Worm (Caenorhabditis elegans) whole organism, midembryonic: ENCODE measurements around the gene C14C11.4.

ENCODE experiments used
- T22C8.4 ChIP-seq: fragments of 200-800 bp; sonication (Bioruptor generic); IDR thresholded peaks from 2 replicates; pipeline ENCODE4 v1.3.6; 2022; ENCODE audit warnings: missing genetic modification characterization, missing compliant biosample characterization
- cog-1 ChIP-seq: sonication (generic microtip); optimal IDR thresholded peaks from 2 replicates; lab custom pipeline; 2016; ENCODE audit warnings: missing genetic modification characterization, missing compliant biosample characterization
- flt-1 ChIP-seq: fragments of 200-800 bp; sonication (Bioruptor generic); IDR thresholded peaks from 2 replicates; pipeline ENCODE4 v1.3.6; 2022; ENCODE audit warnings: missing genetic modification characterization, missing compliant biosample characterization
- klf-2 ChIP-seq: fragments of 200-800 bp; sonication (Bioruptor generic); conservative IDR thresholded peaks from 2 replicates; pipeline ENCODE4 v1.3.6; 2022; ENCODE audit warnings: missing genetic modification reagents, missing genetic modification characterization, missing compliant biosample characterization
- med-1 ChIP-seq: sonication (generic microtip); optimal IDR thresholded peaks from 2 replicates; lab custom pipeline; 2017; ENCODE audit warnings: missing genetic modification characterization, mild to moderate bottlenecking, missing compliant biosample characterization, antibody characterized with exemption, missing genetic modification reagents; ENCODE audit not compliant: insufficient read depth
- ref-1 ChIP-seq: fragments of 200-800 bp; sonication (Bioruptor generic); conservative IDR thresholded peaks from 2 replicates; pipeline ENCODE4 v1.3.6; 2022; ENCODE audit warnings: missing genetic modification reagents, missing genetic modification characterization, missing compliant biosample characterization
- ztf-29 ChIP-seq: fragments of 200-800 bp; sonication (Bioruptor generic); IDR thresholded peaks from 2 replicates; pipeline ENCODE4 v1.3.6; 2022; ENCODE audit warnings: missing genetic modification reagents, missing genetic modification characterization, missing compliant biosample characterization

DNA sequence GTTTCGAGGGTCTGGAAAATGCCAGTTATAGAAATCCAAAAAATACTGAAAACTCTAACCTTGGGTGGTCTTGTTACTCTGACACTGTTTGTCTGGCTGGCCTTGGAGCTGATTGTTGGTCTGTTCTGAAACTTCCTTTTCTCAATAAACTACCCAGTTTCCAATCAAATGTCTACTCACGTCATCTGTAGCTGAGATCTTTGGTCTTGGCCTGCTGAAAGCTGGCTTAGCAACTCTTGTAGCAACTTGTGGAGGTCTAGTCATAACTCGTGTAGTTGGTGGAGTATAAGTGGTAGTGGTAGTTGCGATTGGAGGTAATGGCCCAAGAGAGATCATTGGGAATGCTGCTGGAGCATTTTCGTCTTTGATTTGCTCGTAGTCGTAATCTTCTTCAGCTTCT is 37.2 kb upstream of the C14C11.4 start:
- no peak for TF ChIP-seq ref-1
- TF ChIP-seq klf-2 (GFP tag; lab: Robert Waterston, UW), result no peak
- no peak for TF ChIP-seq flt-1 (GFP tag; lab: Robert Waterston, UW)
- no peak for TF ChIP-seq T22C8.4 (GFP tag; lab: Robert Waterston, UW)
- TF ChIP-seq med-1 (GFP tag; lab: Kevin White, UChicago), result no peak
- no peak for TF ChIP-seq cog-1 (tag; lab: Kevin White, UChicago)
- no peak for TF ChIP-seq ztf-29 (GFP tag; lab: Robert Waterston, UW)
